Comparison of ENCODE assay signal across 7 worm cellular contexts in genomic region chrIV:8205272-8206098, ce11.
TF ChIP-seq lines count a peak whose summit lies in the region.

hgrs-1 (minus strand) TSS chrIV:8206048.

TF ChIP-seq in whole organism, L1 larva, 84 proteins besides CTCF, POLR2A, EP300 and RAD21:
- TF ChIP-seq ceh-82 (tag; optimal IDR thresholded peaks at IDR 0.05; lab: Kevin White, UChicago) (peak in 1 of 3 experiments; percentile 3), nhr-90 (tag; optimal IDR thresholded peaks at IDR 0.05; lab: Kevin White, UChicago; ENCODE audit: poor library complexity) (no peak), lin-35 (GFP tag; optimal IDR thresholded peaks at IDR 0.05; lab: Kevin White, UChicago) (peak in 1 of 2 experiments; percentile 21), blmp-1 (tag; optimal IDR thresholded peaks at IDR 0.05; lab: Kevin White, UChicago) (peak; percentile 29), dpl-1 (GFP tag; optimal IDR thresholded peaks at IDR 0.05; lab: Kevin White, UChicago) (peak in 1 of 3 experiments; percentile 9), efl-1 (optimal IDR thresholded peaks at IDR 0.05; lab: Kevin White, UChicago) (peak in 1 of 2 experiments; percentile 38), efl-1 (GFP tag; optimal IDR thresholded peaks at IDR 0.05 in 1 of 2; lab: Kevin White, UChicago) (no peak), jun-1 (tag; optimal IDR thresholded peaks at IDR 0.05; lab: Kevin White, UChicago) (no peak)

TF ChIP-seq in whole organism, L2 larva, 48 proteins besides CTCF, POLR2A, EP300 and RAD21:
- peak; percentile 43 for TF ChIP-seq fos-1 (tag; optimal IDR thresholded peaks at IDR 0.05; lab: Kevin White, UChicago)
- TF ChIP-seq nhr-23 (tag; optimal IDR thresholded peaks at IDR 0.05; lab: Kevin White, UChicago): no peak
- peak; percentile 46 for TF ChIP-seq C34F6.9 (tag; optimal IDR thresholded peaks at IDR 0.05; lab: Kevin White, UChicago)

TF ChIP-seq in whole organism, L3 larva, 47 proteins besides CTCF, POLR2A, EP300 and RAD21 (continues in another document):
- TF ChIP-seq ceh-9 (tag; optimal IDR thresholded peaks at IDR 0.05; lab: Kevin White, UChicago) (no peak), fkh-2 (tag; optimal IDR thresholded peaks at IDR 0.05; lab: Kevin White, UChicago) (no peak), R02D3.7 (tag; optimal IDR thresholded peaks at IDR 0.05; lab: Kevin White, UChicago) (no peak), nhr-237 (tag; optimal IDR thresholded peaks at IDR 0.05; lab: Kevin White, UChicago) (no peak), ZK546.5 (tag; optimal IDR thresholded peaks at IDR 0.05; lab: Kevin White, UChicago) (no peak), ceh-82 (tag; optimal IDR thresholded peaks at IDR 0.05; lab: Kevin White, UChicago) (no peak), nhr-23 (tag; optimal IDR thresholded peaks at IDR 0.05; lab: Kevin White, UChicago) (no peak), lin-15B (tag; optimal IDR thresholded peaks at IDR 0.05; lab: Kevin White, UChicago) (peak; percentile 38), snpc-4 (tag; optimal IDR thresholded peaks at IDR 0.05; lab: Kevin White, UChicago) (peak; percentile 32), nhr-28 (tag; optimal IDR thresholded peaks at IDR 0.05; lab: Kevin White, UChicago) (no peak), lsy-12 (tag; optimal IDR thresholded peaks at IDR 0.05; lab: Kevin White, UChicago) (no peak), aly-2 (tag; optimal IDR thresholded peaks at IDR 0.05; lab: Kevin White, UChicago) (no peak), unc-39 (tag; optimal IDR thresholded peaks at IDR 0.05; lab: Kevin White, UChicago) (no peak), nhr-12 (tag; optimal IDR thresholded peaks at IDR 0.05; lab: Kevin White, UChicago) (no peak), mdl-1 (tag; optimal IDR thresholded peaks at IDR 0.05; lab: Kevin White, UChicago) (no peak), nhr-76 (tag; optimal IDR thresholded peaks at IDR 0.05; lab: Kevin White, UChicago) (no peak), tbx-2 (tag; optimal IDR thresholded peaks at IDR 0.05; lab: Kevin White, UChicago) (no peak)

TF ChIP-seq in whole organism, L4 larva, 104 proteins besides CTCF, POLR2A, EP300 and RAD21 (continues in another document):
- no peak for TF ChIP-seq zfp-3 (GFP tag; conservative IDR thresholded peaks at IDR 0.05; lab: Robert Waterston, UW)
- no peak for TF ChIP-seq spr-3 (GFP tag; optimal IDR thresholded peaks at IDR 0.05; lab: Kevin White, UChicago)
- TF ChIP-seq ceh-82 (tag; optimal IDR thresholded peaks at IDR 0.05; lab: Kevin White, UChicago): no peak
- no peak for TF ChIP-seq duxl-1 (tag; optimal IDR thresholded peaks at IDR 0.05; lab: Kevin White, UChicago; ENCODE audit: poor library complexity)
- TF ChIP-seq nhr-6 (tag; optimal IDR thresholded peaks at IDR 0.05; lab: Kevin White, UChicago): peak; percentile 23
- TF ChIP-seq dve-1 (tag; optimal IDR thresholded peaks at IDR 0.05; lab: Kevin White, UChicago; ENCODE audit: insufficient read depth): no peak
- no peak for TF ChIP-seq nhr-42 (GFP tag; IDR thresholded peaks at IDR 0.05; lab: Robert Waterston, UW)
- no peak for TF ChIP-seq Y5F2A.4 (GFP tag; optimal IDR thresholded peaks at IDR 0.05; lab: Kevin White, UChicago)
- TF ChIP-seq vab-7 (GFP tag; IDR thresholded peaks at IDR 0.05; lab: Robert Waterston, UW): no peak
- no peak for TF ChIP-seq nhr-10 (tag; optimal IDR thresholded peaks at IDR 0.05; lab: Kevin White, UChicago)
- TF ChIP-seq T20F7.1 (GFP tag; optimal IDR thresholded peaks at IDR 0.05; lab: Kevin White, UChicago): no peak
- TF ChIP-seq mes-2 (tag; optimal IDR thresholded peaks at IDR 0.05; lab: Kevin White, UChicago; ENCODE audit: poor library complexity, severe bottlenecking): peak; percentile 69
- TF ChIP-seq hlh-30 (tag; optimal IDR thresholded peaks at IDR 0.05; lab: Kevin White, UChicago; ENCODE audit: insufficient read depth): peak; percentile 28
- no peak for TF ChIP-seq hif-1 (tag; optimal IDR thresholded peaks at IDR 0.05; lab: Kevin White, UChicago)
- TF ChIP-seq egl-27 (tag; optimal IDR thresholded peaks at IDR 0.05; lab: Kevin White, UChicago): no peak
- no peak for TF ChIP-seq dmd-9 (GFP tag; IDR thresholded peaks at IDR 0.05; lab: Robert Waterston, UW)
- no peak for TF ChIP-seq mdt-29 (GFP tag; IDR thresholded peaks at IDR 0.05; lab: Robert Waterston, UW)

TF ChIP-seq in whole organism, late embryonic, 69 proteins besides CTCF, POLR2A, EP300 and RAD21:
- peak; percentile 25 for TF ChIP-seq ceh-31 (tag; optimal IDR thresholded peaks at IDR 0.05; lab: Kevin White, UChicago)
- peak; percentile 29 for TF ChIP-seq nfya-1 (tag; optimal IDR thresholded peaks at IDR 0.05; lab: Kevin White, UChicago)
- TF ChIP-seq K02D7.2 (tag; optimal IDR thresholded peaks at IDR 0.05; lab: Kevin White, UChicago): no peak

TF ChIP-seq in whole organism, mixed stage, embryonic, 35 proteins besides CTCF, POLR2A, EP300 and RAD21:
- peak; percentile 3 for TF ChIP-seq mep-1 (tag; optimal IDR thresholded peaks at IDR 0.05; lab: Kevin White, UChicago)
- TF ChIP-seq flh-1 (GFP tag; optimal IDR thresholded peaks at IDR 0.05; lab: Kevin White, UChicago): no peak
TF ChIP-seq in whole organism, mixed stage, embryonic: peak in this region for 1.

TF ChIP-seq in whole organism, young adult, 124 proteins besides CTCF, POLR2A, EP300 and RAD21:
- TF ChIP-seq snpc-1.3 (tag; optimal IDR thresholded peaks at IDR 0.05; lab: Kevin White, UChicago; ENCODE audit: insufficient read depth) (no peak), madf-6 (GFP tag; IDR thresholded peaks at IDR 0.05; lab: Robert Waterston, UW) (peak; percentile 98), unc-130 (GFP tag; optimal IDR thresholded peaks at IDR 0.05; lab: Kevin White, UChicago) (no peak), F33H1.4 (GFP tag; IDR thresholded peaks at IDR 0.05; lab: Robert Waterston, UW) (peak; percentile 43), efl-1 (GFP tag; optimal IDR thresholded peaks at IDR 0.05; lab: Kevin White, UChicago) (peak; percentile 36), lsl-1 (GFP tag; optimal IDR thresholded peaks at IDR 0.05; lab: Kevin White, UChicago) (peak; percentile 87), ztf-25 (GFP tag; IDR thresholded peaks at IDR 0.05; lab: Robert Waterston, UW) (no peak), xnd-1 (tag; optimal IDR thresholded peaks at IDR 0.05; lab: Kevin White, UChicago) (peak; percentile 86), madf-8 (GFP tag; conservative IDR thresholded peaks at IDR 0.05; lab: Robert Waterston, UW) (peak; percentile 94), attf-5 (GFP tag; optimal IDR thresholded peaks at IDR 0.05; lab: Kevin White, UChicago) (peak; percentile 35)
